Fruit fly (Drosophila melanogaster) whole organism, wandering third instar larva: ENCODE measurements around the gene Inx3.

ENCODE experiments used
- Dfd ChIP-seq: fragments of >200 bp; optimal IDR thresholded peaks from 2 replicates; lab custom pipeline; 2017; ENCODE audit warnings: missing biosample characterization, missing genetic modification characterization
- Hr78 ChIP-seq: fragments of >200 bp; optimal IDR thresholded peaks from 2 replicates; lab custom pipeline; 2017; ENCODE audit warnings: missing biosample characterization, missing genetic modification characterization
- Rel ChIP-seq, 2 experiments: fragments of 200-800 bp; sonication (Bioruptor generic) in 1 of 2; optimal IDR thresholded peaks; 2 replicates in 1 of 2; 3 replicates in 1 of 2; lab custom pipeline; 2016 to 2019; ENCODE audit warnings: mild to moderate bottlenecking in 2 of 2, missing biosample characterization in 2 of 2, missing genetic modification characterization in 2 of 2, moderate library complexity in 1 of 2
- dl ChIP-seq, 2 experiments: fragments of 175-275, 200-275 bp in 1 of 2; fragments of 200-275 bp in 1 of 2; sonication (Bioruptor generic); optimal IDR thresholded peaks; lab custom pipeline; 2018; ENCODE audit warnings: mild to moderate bottlenecking in 2 of 2, missing biosample characterization in 2 of 2, missing genetic modification characterization in 2 of 2, moderate library complexity in 2 of 2; ENCODE audit not compliant: partially characterized antibody in 2 of 2, insufficient read depth in 1 of 2

DNA sequence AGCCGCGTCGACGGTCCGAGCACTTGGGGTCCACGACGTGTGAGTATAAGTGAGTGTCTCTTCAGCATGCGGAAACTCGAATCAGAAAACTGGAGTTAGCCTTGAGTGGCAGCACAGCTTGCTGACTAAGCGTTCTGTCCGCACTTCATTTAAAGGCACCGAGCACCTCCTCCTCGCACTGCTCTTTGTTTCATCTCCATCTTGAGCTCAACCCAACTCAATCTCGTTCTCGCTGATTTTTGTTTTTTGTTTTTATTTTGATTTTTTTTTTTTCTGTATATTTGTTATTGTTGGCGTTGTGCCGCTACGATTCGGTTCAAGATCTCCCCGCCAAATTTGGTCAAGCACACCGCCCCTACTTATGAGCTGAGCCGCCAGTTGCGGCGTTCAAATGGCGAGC, 35.7 kb upstream of the Inx3 start:
- TF ChIP-seq Hr78 (GFP tag; lab: Kevin White, UChicago) (no peak), Dfd (no peak), Rel (GFP tag; optimal IDR thresholded peaks at IDR 0.05; lab: Kevin White, UChicago) (no peak), Rel (tag; optimal IDR thresholded peaks at IDR 0.05; lab: Kevin White, UChicago) (no peak), dl (GFP tag; optimal IDR thresholded peaks at IDR 0.05; lab: Kevin White, UChicago; ENCODE audit: insufficient read depth in 1 of 2, partially characterized antibody in 2 of 2) (no peak)
